Worm (Caenorhabditis elegans) whole organism, late embryonic: ENCODE measurements around the gene ZK662.6.

Experiments used
- C38D4.7 ChIP-seq: fragments of 200-800 bp; sonication (Bioruptor generic); optimal IDR thresholded peaks from 2 replicates; lab custom pipeline; 2018; ENCODE audit warnings: mild to moderate bottlenecking, missing genetic modification characterization, moderate library complexity, missing compliant biosample characterization
- F13H6.1 ChIP-seq: sonication (generic microtip); optimal IDR thresholded peaks from 2 replicates; lab custom pipeline; 2016; ENCODE audit warnings: missing genetic modification characterization, missing compliant biosample characterization
- K02D7.2 ChIP-seq: sonication (generic microtip); optimal IDR thresholded peaks from 2 replicates; lab custom pipeline; 2017; ENCODE audit warnings: mild to moderate bottlenecking, missing genetic modification characterization, missing compliant biosample characterization
- T23F11.4 ChIP-seq: fragments of 200-800 bp; sonication (Bioruptor generic); optimal IDR thresholded peaks from 2 replicates; lab custom pipeline; 2018; ENCODE audit warnings: mild to moderate bottlenecking, missing genetic modification characterization, missing compliant biosample characterization
- ahr-1 ChIP-seq: sonication (generic microtip); optimal IDR thresholded peaks from 2 replicates; lab custom pipeline; 2016; ENCODE audit warnings: missing genetic modification characterization, missing compliant biosample characterization
- ama-1 ChIP-seq: fragments of 150-350 bp; optimal IDR thresholded peaks from 2 replicates; lab custom pipeline; 2014
- ceh-14 ChIP-seq: sonication (generic microtip); optimal IDR thresholded peaks from 2 replicates; lab custom pipeline; 2016; ENCODE audit warnings: missing genotype, missing genetic modification characterization, missing compliant biosample characterization
- ceh-18 ChIP-seq: sonication (generic microtip); optimal IDR thresholded peaks from 2 replicates; lab custom pipeline; 2016; ENCODE audit warnings: missing genetic modification characterization, missing compliant biosample characterization
- ceh-19 ChIP-seq: fragments of 200-800 bp; sonication (Bioruptor generic); optimal IDR thresholded peaks from 2 replicates; lab custom pipeline; 2018; ENCODE audit warnings: mild to moderate bottlenecking, missing genetic modification characterization, missing compliant biosample characterization
- ceh-2 ChIP-seq: sonication (generic microtip); optimal IDR thresholded peaks from 2 replicates; lab custom pipeline; 2016; ENCODE audit warnings: missing genotype, missing genetic modification characterization, missing compliant biosample characterization
- ceh-24 ChIP-seq: sonication (generic microtip); optimal IDR thresholded peaks from 2 replicates; lab custom pipeline; 2016; ENCODE audit warnings: mild to moderate bottlenecking, missing genetic modification characterization, missing compliant biosample characterization
- ceh-31 ChIP-seq: sonication (generic microtip); optimal IDR thresholded peaks from 2 replicates; lab custom pipeline; 2016; ENCODE audit warnings: missing genetic modification characterization, missing compliant biosample characterization
- ceh-34 ChIP-seq: sonication (generic microtip); optimal IDR thresholded peaks from 2 replicates; lab custom pipeline; 2016; ENCODE audit warnings: mild to moderate bottlenecking, missing genetic modification characterization, missing compliant biosample characterization
- ceh-45 ChIP-seq: fragments of 200-800 bp; sonication (Bioruptor generic); IDR thresholded peaks from 2 replicates; pipeline ENCODE4 v1.3.6; 2022; ENCODE audit warnings: missing genetic modification reagents, missing genetic modification characterization, missing compliant biosample characterization
- ceh-48 ChIP-seq: sonication (generic microtip); optimal IDR thresholded peaks from 2 replicates; lab custom pipeline; 2016; ENCODE audit warnings: missing genetic modification characterization, inconsistent platforms, missing compliant biosample characterization
- ceh-6 ChIP-seq: fragments of 200-800 bp; sonication (Bioruptor generic); optimal IDR thresholded peaks from 2 replicates; lab custom pipeline; 2018; ENCODE audit warnings: mild to moderate bottlenecking, missing genetic modification characterization, missing compliant biosample characterization
- che-1 ChIP-seq: sonication (generic microtip); optimal IDR thresholded peaks from 2 replicates; lab custom pipeline; 2016; ENCODE audit warnings: mild to moderate bottlenecking, missing genetic modification characterization, missing compliant biosample characterization
- dve-1 ChIP-seq: sonication (generic microtip); optimal IDR thresholded peaks from 2 replicates; lab custom pipeline; 2017; ENCODE audit warnings: antibody characterized with exemption, mild to moderate bottlenecking, missing genetic modification characterization, missing compliant biosample characterization
- elt-2 ChIP-seq: sonication (generic microtip); optimal IDR thresholded peaks from 2 replicates; lab custom pipeline; 2016; ENCODE audit warnings: missing genetic modification reagents, missing genetic modification characterization, missing compliant biosample characterization
- elt-4 ChIP-seq: sonication (generic microtip); optimal IDR thresholded peaks from 2 replicates; lab custom pipeline; 2016; ENCODE audit warnings: missing genetic modification characterization, missing compliant biosample characterization
- fkh-10 ChIP-seq: fragments of 150-350 bp; optimal IDR thresholded peaks from 2 replicates; lab custom pipeline; 2014; ENCODE audit warnings: missing biosample characterization, missing genetic modification reagents, missing genetic modification characterization
- hlh-13 ChIP-seq: fragments of 200-800 bp; sonication (Bioruptor generic); optimal IDR thresholded peaks from 2 replicates; lab custom pipeline; 2018; ENCODE audit warnings: mild to moderate bottlenecking, missing genetic modification characterization, missing compliant biosample characterization
- hlh-15 ChIP-seq: sonication (generic microtip); optimal IDR thresholded peaks from 2 replicates; lab custom pipeline; 2016; ENCODE audit warnings: missing genetic modification characterization, missing compliant biosample characterization
- hlh-6 ChIP-seq: sonication (generic microtip); optimal IDR thresholded peaks from 2 replicates; lab custom pipeline; 2016; ENCODE audit warnings: missing genotype, missing genetic modification characterization, missing compliant biosample characterization
- lim-6 ChIP-seq: sonication (generic microtip); optimal IDR thresholded peaks from 2 replicates; lab custom pipeline; 2016; ENCODE audit warnings: missing genetic modification characterization, missing compliant biosample characterization
- madf-2 ChIP-seq: sonication (generic microtip); optimal IDR thresholded peaks from 2 replicates; lab custom pipeline; 2017; ENCODE audit warnings: missing genetic modification characterization, missing compliant biosample characterization
- nfya-1 ChIP-seq: sonication (generic microtip); optimal IDR thresholded peaks from 2 replicates; lab custom pipeline; 2017; ENCODE audit warnings: missing genetic modification characterization, mild to moderate bottlenecking, missing compliant biosample characterization, antibody characterized with exemption, moderate library complexity
- nhr-11 ChIP-seq: fragments of 150-350 bp; optimal IDR thresholded peaks from 2 replicates; lab custom pipeline; 2014; ENCODE audit warnings: missing biosample characterization, missing genetic modification characterization
- nhr-232 ChIP-seq: sonication (generic microtip); optimal IDR thresholded peaks from 2 replicates; lab custom pipeline; 2016; ENCODE audit warnings: missing genetic modification characterization, missing compliant biosample characterization
- odd-2 ChIP-seq: sonication (generic microtip); optimal IDR thresholded peaks from 2 replicates; lab custom pipeline; 2017; ENCODE audit warnings: antibody characterized with exemption, mild to moderate bottlenecking, missing genetic modification characterization, missing compliant biosample characterization
- pag-3 ChIP-seq: sonication (generic microtip); optimal IDR thresholded peaks from 2 replicates; lab custom pipeline; 2016; ENCODE audit warnings: missing compliant biosample characterization, missing genetic modification characterization, borderline replicate concordance
- pha-2 ChIP-seq: sonication (generic microtip); optimal IDR thresholded peaks from 2 replicates; lab custom pipeline; 2017; ENCODE audit warnings: mild to moderate bottlenecking, missing genetic modification characterization, missing compliant biosample characterization
- ref-2 ChIP-seq: sonication (generic microtip); optimal IDR thresholded peaks from 2 replicates; lab custom pipeline; 2016; ENCODE audit warnings: missing genetic modification characterization, missing compliant biosample characterization
- sdc-2 ChIP-seq: sonication (generic microtip); optimal IDR thresholded peaks from 2 replicates; lab custom pipeline; 2016; ENCODE audit warnings: missing genotype, missing genetic modification characterization, missing compliant biosample characterization
- sox-2 ChIP-seq: fragments of 200-800 bp; sonication (Bioruptor generic); IDR thresholded peaks from 2 replicates; pipeline ENCODE4 v1.3.6; 2022; ENCODE audit warnings: missing genetic modification reagents, missing genetic modification characterization, missing compliant biosample characterization
- sox-4 ChIP-seq: sonication (generic microtip); optimal IDR thresholded peaks from 2 replicates; lab custom pipeline; 2017; ENCODE audit warnings: mild to moderate bottlenecking, missing genetic modification characterization, inconsistent platforms, missing compliant biosample characterization
- syd-9 ChIP-seq: sonication (generic microtip); optimal IDR thresholded peaks from 2 replicates; lab custom pipeline; 2016; ENCODE audit warnings: mild to moderate bottlenecking, missing genetic modification characterization, moderate library complexity, missing compliant biosample characterization
- tbx-7 ChIP-seq: sonication (generic microtip); optimal IDR thresholded peaks from 2 replicates; lab custom pipeline; 2016; ENCODE audit warnings: missing genotype, missing genetic modification characterization, missing compliant biosample characterization
- ttx-3 ChIP-seq: sonication (generic microtip); optimal IDR thresholded peaks from 2 replicates; lab custom pipeline; 2016; ENCODE audit warnings: missing genetic modification reagents, missing genetic modification characterization, missing compliant biosample characterization
- unc-3 ChIP-seq, 2 experiments: fragments of 200-800 bp in 1 of 2; sonication (Bioruptor generic) in 1 of 2; sonication (generic microtip) in 1 of 2; conservative IDR thresholded peaks in 1 of 2; optimal IDR thresholded peaks in 1 of 2; 2 replicates each; pipeline versions ENCODE4 v1.3.6 to Lab custom; 2016 to 2022; ENCODE audit warnings: missing compliant biosample characterization in 2 of 2, missing genetic modification characterization in 2 of 2, missing genetic modification reagents in 1 of 2
- unc-55 ChIP-seq: sonication (generic microtip); optimal IDR thresholded peaks from 2 replicates; lab custom pipeline; 2017; ENCODE audit warnings: missing biosample characterization, missing genetic modification reagents, missing genetic modification characterization
- unc-86 ChIP-seq: sonication (generic microtip); optimal IDR thresholded peaks from 2 replicates; lab custom pipeline; 2016; ENCODE audit warnings: missing genetic modification characterization, missing compliant biosample characterization

Gene ZK662.6

ce11 chrX:15730342-15730741 lies 11.9 kb downstream of the ZK662.6 start:
- TF ChIP-seq nhr-11 (tag; lab: Kevin White, UChicago): no peak
- no peak for TF ChIP-seq ahr-1 (tag; lab: Kevin White, UChicago)
- no peak for TF ChIP-seq unc-86 (tag; lab: Kevin White, UChicago)
- no peak for TF ChIP-seq ceh-24 (tag; lab: Kevin White, UChicago)
- no peak for TF ChIP-seq K02D7.2 (tag; lab: Kevin White, UChicago)
- no peak for TF ChIP-seq hlh-15 (tag; lab: Kevin White, UChicago)
- no peak for TF ChIP-seq pha-2
- no peak for TF ChIP-seq tbx-7
- TF ChIP-seq ceh-19: no peak
- TF ChIP-seq elt-4 (tag; lab: Kevin White, UChicago): no peak
- TF ChIP-seq lim-6 (tag; lab: Kevin White, UChicago): no peak
- no peak for TF ChIP-seq sox-4
- TF ChIP-seq nhr-232 (tag; lab: Kevin White, UChicago): no peak

DNA sequence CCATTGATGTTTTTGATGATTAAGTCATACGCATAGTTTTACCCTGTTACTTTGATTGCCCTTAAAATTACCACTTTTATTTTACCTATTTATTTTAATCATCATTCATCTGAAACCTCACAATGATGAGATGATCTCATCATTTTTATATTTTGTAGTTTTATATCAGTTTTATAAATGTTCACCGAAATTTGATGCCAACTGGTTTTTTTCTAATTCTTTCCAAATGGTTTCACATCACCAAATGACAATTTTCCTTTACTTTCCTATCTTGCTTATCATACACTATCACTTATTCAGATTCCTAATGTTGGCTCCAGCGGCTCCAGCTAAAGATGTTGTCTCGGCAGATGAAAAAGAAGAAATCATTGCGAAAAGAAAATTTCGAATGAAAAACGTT lies 13.2 kb downstream of the ZK662.6 start, which contains the start of gene lin-15A:
TSS of gene lin-15A (plus strand) at position 301 of the 400 bp plus-strand sequence.
- TF ChIP-seq che-1 (tag; lab: Kevin White, UChicago): no peak
- TF ChIP-seq, all 69 proteins: peak for 0

DNA sequence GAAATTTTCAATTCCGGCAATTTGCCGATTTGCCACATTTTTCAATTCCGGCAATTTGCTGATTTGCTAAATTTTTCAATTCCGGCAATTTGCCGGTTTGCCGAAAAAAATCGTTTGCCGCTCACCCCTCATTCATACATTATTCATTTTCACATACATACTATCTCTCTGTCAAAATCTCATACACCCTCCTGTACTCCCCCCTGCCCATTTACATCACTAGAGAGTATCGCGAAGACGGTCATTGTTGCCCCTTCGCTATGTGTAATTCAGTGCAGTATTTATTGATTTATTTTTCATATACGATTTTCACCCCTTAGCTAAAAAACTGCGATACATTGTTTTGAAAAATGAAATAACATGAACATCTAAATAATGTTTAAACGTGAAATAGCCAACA lies 18.0 kb downstream of the ZK662.6 start:
- peak; percentile 16; the same call in 1 of the 2 replicates for TF ChIP-seq sox-2
- TF ChIP-seq ceh-31 (tag; lab: Kevin White, UChicago): peak; percentile 31
- TF ChIP-seq dve-1 (tag; lab: Kevin White, UChicago): peak; percentile 21
- peak; percentile 41 for TF ChIP-seq nfya-1 (tag; lab: Kevin White, UChicago)
- TF ChIP-seq sdc-2: peak; percentile 98
- no peak for TF ChIP-seq ceh-24 (tag; lab: Kevin White, UChicago)
- TF ChIP-seq ceh-48 (tag; lab: Kevin White, UChicago): peak; percentile 63
- TF ChIP-seq unc-3 (GFP tag; conservative IDR thresholded peaks at IDR 0.05; lab: Robert Waterston, UW): no peak
- no peak for TF ChIP-seq unc-3 (tag; optimal IDR thresholded peaks at IDR 0.05; lab: Kevin White, UChicago)

- TF ChIP-seq ama-1 (lab: Kevin White, UChicago) (no peak), pha-2 (no peak), ceh-2 (no peak), fkh-10 (GFP tag; lab: Kevin White, UChicago) (no peak), ref-2 (tag; lab: Kevin White, UChicago) (no peak), ceh-6 (GFP tag; lab: Kevin White, UChicago) (no peak), madf-2 (tag; lab: Kevin White, UChicago) (no peak), T23F11.4 (GFP tag; lab: Kevin White, UChicago) (no peak), syd-9 (tag; lab: Kevin White, UChicago) (no peak), F13H6.1 (tag; lab: Kevin White, UChicago) (no peak), ttx-3 (tag; lab: Kevin White, UChicago) (no peak), ceh-48 (tag; lab: Kevin White, UChicago) (no peak), nfya-1 (tag; lab: Kevin White, UChicago) (no peak), nhr-232 (tag; lab: Kevin White, UChicago) (no peak), hlh-13 (GFP tag; lab: Kevin White, UChicago) (no peak)
- TF ChIP-seq, all 69 proteins: peak for 0
These were observed 22.1 kb downstream of the ZK662.6 start, which contains the start of gene srg-64 for ce11 chrX:15740526-15740925. Gene srg-64, minus strand, starts transcription at chrX:15740626.

DNA sequence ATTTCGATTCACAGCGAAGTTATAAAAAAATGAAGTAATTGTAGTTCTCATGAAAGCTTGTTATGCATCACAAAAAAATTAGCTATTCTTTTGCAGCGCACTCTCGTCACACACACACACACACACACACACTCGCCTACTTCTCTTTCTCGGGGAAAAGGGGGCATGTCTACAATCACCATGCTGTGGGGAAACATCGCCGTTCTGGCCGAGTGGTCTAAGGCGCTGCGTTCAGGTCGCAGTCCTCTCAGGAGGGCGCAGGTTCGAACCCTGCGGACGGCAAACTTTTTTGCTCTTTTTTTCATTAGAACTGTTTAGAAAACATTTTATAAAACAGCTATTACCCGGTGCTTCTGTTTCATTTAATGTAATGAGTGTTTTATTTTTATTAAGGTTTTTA lies 23.4 kb downstream of the ZK662.6 start:
- TF ChIP-seq lim-6 (tag; lab: Kevin White, UChicago) (peak; percentile 37), ceh-18 (tag; lab: Kevin White, UChicago) (peak; percentile 87), ttx-3 (tag; lab: Kevin White, UChicago) (peak; percentile 88), hlh-6 (tag; lab: Kevin White, UChicago) (peak; percentile 90), che-1 (tag; lab: Kevin White, UChicago) (peak; percentile 91), unc-86 (tag; lab: Kevin White, UChicago) (peak; percentile 79), C38D4.7 (GFP tag; lab: Kevin White, UChicago) (peak; percentile 85), ceh-45 (GFP tag; lab: Robert Waterston, UW) (peak; percentile 93), nhr-11 (tag; lab: Kevin White, UChicago) (no peak), ceh-2 (peak; percentile 79), ceh-31 (tag; lab: Kevin White, UChicago) (peak; percentile 81), sox-2 (peak; percentile 90), elt-2 (peak; percentile 90), ama-1 (lab: Kevin White, UChicago) (no peak), odd-2 (tag; lab: Kevin White, UChicago) (peak; percentile 30), unc-55 (GFP tag; lab: Kevin White, UChicago) (no peak), hlh-15 (tag; lab: Kevin White, UChicago) (peak; percentile 74), ceh-34 (tag; lab: Kevin White, UChicago) (peak; percentile 86), unc-3 (GFP tag; conservative IDR thresholded peaks at IDR 0.05; lab: Robert Waterston, UW) (peak; percentile 92), unc-3 (tag; optimal IDR thresholded peaks at IDR 0.05; lab: Kevin White, UChicago) (peak; percentile 88), ceh-14 (peak; percentile 84), pag-3 (tag; lab: Kevin White, UChicago) (peak; percentile 53), pha-2 (peak; percentile 82)
